Worm (Caenorhabditis elegans): Measurements from ENCODE around the gene srj-4.

Gene srj-4

ce11 chrV:12190943-12191569, 28.1 kb downstream of the srj-4 start, which contains the start of gene dpy-30 (continued):
- peak in 2 of 6 experiments; percentile 10 to 22 for TF ChIP-seq elt-3 (tag; optimal IDR thresholded peaks at IDR 0.05)
- TF ChIP-seq tlp-1 (tag; optimal IDR thresholded peaks at IDR 0.05): no peak
- peak; percentile 7 for TF ChIP-seq fos-1 (tag; optimal IDR thresholded peaks at IDR 0.05)
- no peak for TF ChIP-seq nhr-11 (tag; optimal IDR thresholded peaks at IDR 0.05)

- TF ChIP-seq ztf-4 (tag; optimal IDR thresholded peaks at IDR 0.05) (no peak), unc-86 (tag; optimal IDR thresholded peaks at IDR 0.05) (no peak), nhr-71 (tag; optimal IDR thresholded peaks at IDR 0.05) (peak; percentile 16), irx-1 (tag; optimal IDR thresholded peaks at IDR 0.05) (no peak), nhr-20 (tag; optimal IDR thresholded peaks at IDR 0.05) (no peak), nhr-12 (tag; optimal IDR thresholded peaks at IDR 0.05) (no peak), Y116A8C.19 (tag; optimal IDR thresholded peaks at IDR 0.05; ENCODE audit: borderline replicate concordance) (no peak), fkh-4 (tag; optimal IDR thresholded peaks at IDR 0.05; ENCODE audit: borderline replicate concordance) (no peak), dpl-1 (GFP tag; optimal IDR thresholded peaks at IDR 0.05) (no peak), alr-1 (tag; optimal IDR thresholded peaks at IDR 0.05; ENCODE audit: borderline replicate concordance) (no peak), tlp-1 (tag; optimal IDR thresholded peaks at IDR 0.05) (no peak), lin-39 (tag; optimal IDR thresholded peaks at IDR 0.05) (no peak), C04F5.9 (tag; optimal IDR thresholded peaks at IDR 0.05) (no peak), efl-1 (optimal IDR thresholded peaks at IDR 0.05) (no peak), efl-1 (GFP tag; optimal IDR thresholded peaks at IDR 0.05 in 1 of 2) (peak in 1 of 2 experiments; percentile 21), nhr-77 (tag; optimal IDR thresholded peaks at IDR 0.05) (no peak), nhr-76 (tag; optimal IDR thresholded peaks at IDR 0.05) (no peak), grh-1 (GFP tag; IDR thresholded peaks at IDR 0.05) (no peak), nhr-19 (GFP tag; conservative IDR thresholded peaks at IDR 0.05) (no peak), pax-3 (tag; optimal IDR thresholded peaks at IDR 0.05) (peak; percentile 5), nhr-47 (tag; optimal IDR thresholded peaks at IDR 0.05) (no peak)
Measured at ce11 chrV:12192129-12192528, 29.1 kb downstream of the srj-4 start, which contains the start of gene rnp-1. Gene rnp-1 (plus strand): TSS chrV:12192273.

DNA sequence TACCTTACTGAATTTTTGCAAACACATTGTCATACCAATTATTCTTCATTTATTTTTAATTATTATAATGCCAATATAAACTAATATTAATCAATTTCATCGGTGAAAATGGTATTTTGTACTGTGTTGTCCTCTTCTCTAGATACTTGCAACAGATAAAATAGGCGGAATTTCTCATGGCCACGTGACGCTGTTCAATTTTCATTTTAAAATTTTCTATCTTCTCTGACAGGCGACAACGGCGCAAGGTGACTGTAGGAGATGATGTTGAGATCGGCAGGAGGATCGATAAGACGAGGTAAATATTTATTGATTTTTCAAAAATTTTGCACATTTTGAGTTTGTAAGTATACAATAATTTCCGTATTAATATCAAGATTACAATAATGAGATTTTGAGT, 31.3 kb downstream of the srj-4 start, which contains the start of gene ogdh-2:
ogdh-2 (plus strand) TSS at position 233 of the 400 bp plus-strand sequence.
- no peak for TF ChIP-seq lin-13 (GFP tag; optimal IDR thresholded peaks at IDR 0.05)
- peak; percentile 5 to 6 for TF ChIP-seq lsy-2 (tag; optimal IDR thresholded peaks at IDR 0.05)
- peak; percentile 48 for TF ChIP-seq snu-23 (GFP tag; optimal IDR thresholded peaks at IDR 0.05)
- peak in 1 of 3 experiments; percentile 7 for TF ChIP-seq dpl-1 (GFP tag; optimal IDR thresholded peaks at IDR 0.05)
- no peak for TF ChIP-seq lin-39 (tag; optimal IDR thresholded peaks at IDR 0.05)
- TF ChIP-seq mef-2 (tag; optimal IDR thresholded peaks at IDR 0.05): no peak
- peak; percentile 47 for TF ChIP-seq mep-1 (tag; optimal IDR thresholded peaks at IDR 0.05)
- TF ChIP-seq aha-1 (tag; optimal IDR thresholded peaks at IDR 0.05): no peak
- TF ChIP-seq blmp-1 (tag; optimal IDR thresholded peaks at IDR 0.05): peak; percentile 85
- TF ChIP-seq nhr-90 (tag; optimal IDR thresholded peaks at IDR 0.05; ENCODE audit: poor library complexity): peak; percentile 16
- TF ChIP-seq mdl-1 (tag; optimal IDR thresholded peaks at IDR 0.05): peak in 1 of 2 experiments; percentile 39
- no peak for TF ChIP-seq C16A3.4 (tag; optimal IDR thresholded peaks at IDR 0.05)
- peak in 1 of 6 experiments; percentile 73 for TF ChIP-seq elt-3 (tag; optimal IDR thresholded peaks at IDR 0.05)
- peak; percentile 77 for TF ChIP-seq nhr-85 (tag)
- peak; percentile 65 for TF ChIP-seq nhr-20 (tag; optimal IDR thresholded peaks at IDR 0.05)
- no peak for TF ChIP-seq skn-1 (tag; optimal IDR thresholded peaks at IDR 0.05)
- peak; percentile 67 for TF ChIP-seq lin-14 (GFP tag; optimal IDR thresholded peaks at IDR 0.05)
- TF ChIP-seq nhr-71 (tag; optimal IDR thresholded peaks at IDR 0.05): peak; percentile 39
- no peak for TF ChIP-seq fkh-10 (GFP tag; optimal IDR thresholded peaks at IDR 0.05)
- no peak for TF ChIP-seq lin-35 (GFP tag; optimal IDR thresholded peaks at IDR 0.05)

Data from whole organism, L1 larva.